Worm (Caenorhabditis elegans) whole organism, late embryonic: ENCODE data around the gene F44G4.3.

Experiments used
- F13H6.1 ChIP-seq: sonication (generic microtip); optimal IDR thresholded peaks from 2 replicates; lab custom pipeline; 2016; ENCODE audit warnings: missing genetic modification characterization, missing compliant biosample characterization
- K09A11.1 ChIP-seq: sonication (generic microtip); optimal IDR thresholded peaks from 2 replicates; lab custom pipeline; 2017; ENCODE audit warnings: antibody characterized with exemption, mild to moderate bottlenecking, missing genetic modification characterization, missing compliant biosample characterization; ENCODE audit not compliant: insufficient read depth
- ama-1 ChIP-seq: fragments of 150-350 bp; optimal IDR thresholded peaks from 2 replicates; lab custom pipeline; 2014
- ceh-18 ChIP-seq: sonication (generic microtip); optimal IDR thresholded peaks from 2 replicates; lab custom pipeline; 2016; ENCODE audit warnings: missing genetic modification characterization, missing compliant biosample characterization
- ceh-2 ChIP-seq: sonication (generic microtip); optimal IDR thresholded peaks from 2 replicates; lab custom pipeline; 2016; ENCODE audit warnings: missing genotype, missing genetic modification characterization, missing compliant biosample characterization
- ceh-22 ChIP-seq: sonication (generic microtip); optimal IDR thresholded peaks from 2 replicates; lab custom pipeline; 2017; ENCODE audit warnings: missing biosample characterization, missing genetic modification characterization
- ceh-24 ChIP-seq: sonication (generic microtip); optimal IDR thresholded peaks from 2 replicates; lab custom pipeline; 2016; ENCODE audit warnings: mild to moderate bottlenecking, missing genetic modification characterization, missing compliant biosample characterization
- ceh-30 ChIP-seq: fragments of 150-350 bp; optimal IDR thresholded peaks from 2 replicates; lab custom pipeline; 2014; ENCODE audit warnings: missing biosample characterization, missing genetic modification characterization
- ceh-31 ChIP-seq: sonication (generic microtip); optimal IDR thresholded peaks from 2 replicates; lab custom pipeline; 2016; ENCODE audit warnings: missing genetic modification characterization, missing compliant biosample characterization
- ceh-34 ChIP-seq: sonication (generic microtip); optimal IDR thresholded peaks from 2 replicates; lab custom pipeline; 2016; ENCODE audit warnings: mild to moderate bottlenecking, missing genetic modification characterization, missing compliant biosample characterization
- ceh-45 ChIP-seq: fragments of 200-800 bp; sonication (Bioruptor generic); IDR thresholded peaks from 2 replicates; pipeline ENCODE4 v1.3.6; 2022; ENCODE audit warnings: missing genetic modification reagents, missing genetic modification characterization, missing compliant biosample characterization
- ceh-48 ChIP-seq: sonication (generic microtip); optimal IDR thresholded peaks from 2 replicates; lab custom pipeline; 2016; ENCODE audit warnings: missing genetic modification characterization, inconsistent platforms, missing compliant biosample characterization
- ceh-6 ChIP-seq: fragments of 200-800 bp; sonication (Bioruptor generic); optimal IDR thresholded peaks from 2 replicates; lab custom pipeline; 2018; ENCODE audit warnings: mild to moderate bottlenecking, missing genetic modification characterization, missing compliant biosample characterization
- ceh-9 ChIP-seq: sonication (generic microtip); optimal IDR thresholded peaks from 2 replicates; lab custom pipeline; 2016; ENCODE audit warnings: mild to moderate bottlenecking, missing genetic modification characterization, inconsistent platforms, missing compliant biosample characterization
- dve-1 ChIP-seq: sonication (generic microtip); optimal IDR thresholded peaks from 2 replicates; lab custom pipeline; 2017; ENCODE audit warnings: antibody characterized with exemption, mild to moderate bottlenecking, missing genetic modification characterization, missing compliant biosample characterization
- fkh-6 ChIP-seq: sonication (generic microtip); optimal IDR thresholded peaks from 2 replicates; lab custom pipeline; 2016; ENCODE audit warnings: missing genetic modification characterization, missing compliant biosample characterization
- hlh-13 ChIP-seq: fragments of 200-800 bp; sonication (Bioruptor generic); optimal IDR thresholded peaks from 2 replicates; lab custom pipeline; 2018; ENCODE audit warnings: mild to moderate bottlenecking, missing genetic modification characterization, missing compliant biosample characterization
- hlh-15 ChIP-seq: sonication (generic microtip); optimal IDR thresholded peaks from 2 replicates; lab custom pipeline; 2016; ENCODE audit warnings: missing genetic modification characterization, missing compliant biosample characterization
- hlh-6 ChIP-seq: sonication (generic microtip); optimal IDR thresholded peaks from 2 replicates; lab custom pipeline; 2016; ENCODE audit warnings: missing genotype, missing genetic modification characterization, missing compliant biosample characterization
- hlh-8 ChIP-seq: sonication (generic microtip); optimal IDR thresholded peaks from 2 replicates; lab custom pipeline; 2016; ENCODE audit warnings: missing genotype, missing genetic modification characterization, missing compliant biosample characterization
- lim-6 ChIP-seq: sonication (generic microtip); optimal IDR thresholded peaks from 2 replicates; lab custom pipeline; 2016; ENCODE audit warnings: missing genetic modification characterization, missing compliant biosample characterization
- nfya-1 ChIP-seq: sonication (generic microtip); optimal IDR thresholded peaks from 2 replicates; lab custom pipeline; 2017; ENCODE audit warnings: missing genetic modification characterization, mild to moderate bottlenecking, missing compliant biosample characterization, antibody characterized with exemption, moderate library complexity
- nhr-232 ChIP-seq: sonication (generic microtip); optimal IDR thresholded peaks from 2 replicates; lab custom pipeline; 2016; ENCODE audit warnings: missing genetic modification characterization, missing compliant biosample characterization
- npax-4 ChIP-seq: sonication (generic microtip); optimal IDR thresholded peaks from 2 replicates; lab custom pipeline; 2016; ENCODE audit warnings: missing genetic modification characterization, missing compliant biosample characterization
- odd-2 ChIP-seq: sonication (generic microtip); optimal IDR thresholded peaks from 2 replicates; lab custom pipeline; 2017; ENCODE audit warnings: antibody characterized with exemption, mild to moderate bottlenecking, missing genetic modification characterization, missing compliant biosample characterization
- pat-9 ChIP-seq: fragments of 200-800 bp; sonication (Bioruptor generic); optimal IDR thresholded peaks from 2 replicates; lab custom pipeline; 2018; ENCODE audit warnings: mild to moderate bottlenecking, missing genetic modification characterization, moderate library complexity, missing compliant biosample characterization
- pha-4 ChIP-seq: fragments of 150-350 bp; optimal IDR thresholded peaks from 2 replicates; lab custom pipeline; 2018; ENCODE audit warnings: missing biosample characterization, missing genetic modification reagents, missing genetic modification characterization
- pqm-1 ChIP-seq: sonication (generic microtip); optimal IDR thresholded peaks from 2 replicates; lab custom pipeline; 2016; ENCODE audit warnings: missing genetic modification characterization, missing compliant biosample characterization
- tbx-7 ChIP-seq: sonication (generic microtip); optimal IDR thresholded peaks from 2 replicates; lab custom pipeline; 2016; ENCODE audit warnings: missing genotype, missing genetic modification characterization, missing compliant biosample characterization
- ttx-3 ChIP-seq: sonication (generic microtip); optimal IDR thresholded peaks from 2 replicates; lab custom pipeline; 2016; ENCODE audit warnings: missing genetic modification reagents, missing genetic modification characterization, missing compliant biosample characterization
- unc-3 ChIP-seq, 2 experiments: fragments of 200-800 bp in 1 of 2; sonication (Bioruptor generic) in 1 of 2; sonication (generic microtip) in 1 of 2; conservative IDR thresholded peaks in 1 of 2; optimal IDR thresholded peaks in 1 of 2; 2 replicates each; pipeline versions ENCODE4 v1.3.6 to Lab custom; 2016 to 2022; ENCODE audit warnings: missing compliant biosample characterization in 2 of 2, missing genetic modification characterization in 2 of 2, missing genetic modification reagents in 1 of 2
- unc-42 ChIP-seq: sonication (generic microtip); optimal IDR thresholded peaks from 2 replicates; lab custom pipeline; 2016; ENCODE audit warnings: missing genotype, missing genetic modification characterization, missing compliant biosample characterization
- unc-55 ChIP-seq: sonication (generic microtip); optimal IDR thresholded peaks from 2 replicates; lab custom pipeline; 2017; ENCODE audit warnings: missing biosample characterization, missing genetic modification reagents, missing genetic modification characterization
- unc-86 ChIP-seq: sonication (generic microtip); optimal IDR thresholded peaks from 2 replicates; lab custom pipeline; 2016; ENCODE audit warnings: missing genetic modification characterization, missing compliant biosample characterization
- zip-5 ChIP-seq: sonication (generic microtip); optimal IDR thresholded peaks from 2 replicates; lab custom pipeline; 2016; ENCODE audit warnings: missing genetic modification characterization, missing compliant biosample characterization
- ztf-16 ChIP-seq: sonication (generic microtip); optimal IDR thresholded peaks from 2 replicates; lab custom pipeline; 2017; ENCODE audit warnings: missing genetic modification characterization, missing compliant biosample characterization

F44G4.3 gene

DNA sequence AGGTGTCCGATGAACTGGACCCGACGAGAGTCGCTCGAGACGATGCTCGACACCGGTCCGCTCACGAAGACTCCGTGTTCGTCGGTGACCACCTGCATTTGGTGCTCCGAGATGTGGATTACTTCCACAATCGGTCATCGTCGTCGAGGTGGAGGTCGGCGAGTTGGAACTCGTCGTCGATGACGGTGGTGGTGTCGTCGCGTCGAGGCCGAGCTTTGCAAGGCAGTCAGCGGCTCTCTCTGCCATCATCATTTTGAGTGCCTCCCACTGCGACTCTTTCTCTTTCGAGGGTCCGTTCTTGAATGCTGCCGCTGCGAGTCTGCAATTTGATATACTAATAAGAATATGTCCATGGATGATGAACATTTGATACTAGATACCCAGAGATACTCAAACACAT, 10.3 kb upstream of the F44G4.3 start:
- TF ChIP-seq fkh-6 = no peak
- no peak for TF ChIP-seq ceh-18 (tag; lab: Kevin White, UChicago)
- TF ChIP-seq ceh-34 (tag; lab: Kevin White, UChicago) = no peak
- no peak for TF ChIP-seq ceh-2 (tag; lab: Kevin White, UChicago)
- TF ChIP-seq ceh-30 (tag; lab: Kevin White, UChicago) = no peak
- TF ChIP-seq ama-1 = no peak
- no peak for TF ChIP-seq ceh-6
- no peak for TF ChIP-seq nhr-232 (tag; lab: Kevin White, UChicago)
- TF ChIP-seq ceh-45 = no peak
- no peak for TF ChIP-seq pqm-1 (tag; lab: Kevin White, UChicago)
- no peak for TF ChIP-seq ceh-9 (tag; lab: Kevin White, UChicago)
- no peak for TF ChIP-seq unc-42

DNA sequence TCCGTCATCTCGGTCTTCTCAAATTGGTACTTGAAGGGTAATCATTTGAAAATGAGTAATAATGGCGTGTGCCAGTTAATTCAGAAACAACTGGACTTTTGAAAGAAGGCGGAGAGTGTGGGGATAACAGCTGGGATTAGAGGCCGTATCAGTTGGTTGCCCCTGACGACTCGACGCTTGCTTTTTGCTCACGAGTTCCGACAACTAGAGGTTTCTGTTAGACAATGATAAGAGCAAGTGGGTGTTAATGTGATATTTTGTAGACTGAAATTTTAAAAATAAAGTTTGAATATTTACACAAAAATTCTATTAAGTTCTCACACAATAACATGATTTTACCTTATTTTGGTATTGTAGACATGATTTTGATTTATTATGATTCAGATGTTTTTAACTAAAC, 7.6 kb upstream of the F44G4.3 start, which contains the start of gene F44G4.7:
F44G4.7 (minus strand) TSS at position 101 of the 400 bp plus-strand sequence.
- TF ChIP-seq unc-55 (GFP tag; lab: Kevin White, UChicago) (no peak), tbx-7 (no peak), zip-5 (tag; lab: Kevin White, UChicago) (no peak)

ce11 chrII:9001743-9002222, 4.3 kb upstream of the F44G4.3 start, which contains the start of gene F44G4.6:
TSS of gene F44G4.6 (minus strand) at chrII:9001793.
- TF ChIP-seq dve-1 (tag; lab: Kevin White, UChicago) (no peak), ceh-22 (tag; lab: Kevin White, UChicago) (no peak), odd-2 (no peak), unc-86 (no peak), tbx-7 (no peak), ceh-31 (tag; lab: Kevin White, UChicago) (no peak), pha-4 (tag; lab: Kevin White, UChicago) (no peak), hlh-8 (no peak), K09A11.1 (tag; lab: Kevin White, UChicago) (no peak), zip-5 (tag; lab: Kevin White, UChicago) (no peak), ceh-9 (tag; lab: Kevin White, UChicago) (no peak), hlh-6 (tag; lab: Kevin White, UChicago) (no peak), ttx-3 (tag; lab: Kevin White, UChicago) (no peak), hlh-15 (tag; lab: Kevin White, UChicago) (no peak), npax-4 (tag; lab: Kevin White, UChicago) (no peak)

- no peak for TF ChIP-seq pat-9
- TF ChIP-seq ceh-48 (tag; lab: Kevin White, UChicago) = no peak
- TF ChIP-seq nfya-1 = no peak
- TF ChIP-seq, all 69 proteins: peak for 0
Measured at ce11 chrII:9000331-9000730, 2.9 kb upstream of the F44G4.3 start, which contains the start of gene F44G4.5. TSS of gene F44G4.5 (minus strand) at chrII:9000431.

ce11 chrII:8996064-8996463, 1.4 kb downstream of the F44G4.3 start, which contains the start of gene ndub-2:
TSS of gene ndub-2 (plus strand) at chrII:8996364.
- TF ChIP-seq lim-6 (tag; lab: Kevin White, UChicago) (no peak), ceh-45 (no peak), unc-3 (GFP tag; conservative IDR thresholded peaks at IDR 0.05; lab: Robert Waterston, UW) (no peak), unc-3 (tag; optimal IDR thresholded peaks at IDR 0.05; lab: Kevin White, UChicago) (no peak), hlh-15 (tag; lab: Kevin White, UChicago) (no peak), ceh-48 (tag; lab: Kevin White, UChicago) (no peak), ztf-16 (tag; lab: Kevin White, UChicago) (no peak), ceh-24 (tag; lab: Kevin White, UChicago) (no peak), F13H6.1 (no peak), hlh-13 (GFP tag; lab: Kevin White, UChicago) (no peak), nhr-232 (tag; lab: Kevin White, UChicago) (no peak), ceh-18 (tag; lab: Kevin White, UChicago) (no peak)
